Worm (Caenorhabditis elegans): ENCODE data around the gene Y54G2A.57.

DNA sequence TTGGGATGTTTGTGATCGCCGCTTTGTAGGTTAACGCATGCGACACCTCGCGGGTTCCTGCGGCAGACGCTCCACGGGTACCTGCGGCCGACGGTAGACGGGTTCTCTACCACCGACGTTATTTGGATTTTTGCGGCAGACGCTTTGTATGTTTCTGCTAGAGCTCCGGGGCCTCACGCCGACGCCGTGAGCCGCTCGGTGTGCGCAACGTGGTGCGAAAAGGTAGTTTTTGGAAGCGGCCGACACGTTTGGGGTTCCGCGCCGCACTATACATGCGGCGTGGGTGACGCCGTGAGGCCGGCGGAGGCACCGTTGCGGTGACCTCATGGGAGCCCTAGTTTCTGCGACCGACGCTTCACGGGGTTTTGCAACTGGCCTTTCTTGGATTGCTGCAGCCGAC, 1.3 kb downstream of the Y54G2A.57 start:
- 0 out of 2 replicates have a peak, but pooled peaks have one; percentile 28 for TF ChIP-seq klf-2 (GFP tag; conservative IDR thresholded peaks at IDR 0.05)
- TF ChIP-seq cog-1 (tag; optimal IDR thresholded peaks at IDR 0.05): no peak
- no peak for TF ChIP-seq ref-1 (GFP tag; conservative IDR thresholded peaks at IDR 0.05)
- TF ChIP-seq med-1 (GFP tag; optimal IDR thresholded peaks at IDR 0.05; ENCODE audit: insufficient read depth): no peak
- no peak for TF ChIP-seq T22C8.4 (GFP tag; IDR thresholded peaks at IDR 0.05)
- TF ChIP-seq tab-1 (GFP tag; IDR thresholded peaks at IDR 0.05): peak; percentile 56; the same call in 1 of the 2 replicates
- no peak for TF ChIP-seq flt-1 (GFP tag; IDR thresholded peaks at IDR 0.05)
